Worm (Caenorhabditis elegans) whole organism, L2 larva: ENCODE measurements around the gene ddx-19.

Source experiments
- C34F6.9 ChIP-seq: fragments of 150-350 bp; optimal IDR thresholded peaks from 2 replicates; lab custom pipeline; 2014; ENCODE audit warnings: missing biosample characterization, missing genetic modification characterization
- Y55F3AM.14 ChIP-seq: fragments of 200-800 bp; sonication (Bioruptor generic); optimal IDR thresholded peaks from 2 replicates; lab custom pipeline; 2018; ENCODE audit warnings: mild to moderate bottlenecking, missing genetic modification characterization, missing compliant biosample characterization
- ZK546.5 ChIP-seq: sonication (generic microtip); optimal IDR thresholded peaks from 2 replicates; lab custom pipeline; 2017; ENCODE audit warnings: missing biosample characterization, missing genetic modification characterization
- alr-1 ChIP-seq: fragments of 150-350 bp; optimal IDR thresholded peaks from 2 replicates; lab custom pipeline; 2014; ENCODE audit warnings: missing biosample characterization, missing genetic modification characterization
- aly-2 ChIP-seq: fragments of 150-350 bp; optimal IDR thresholded peaks from 2 replicates; lab custom pipeline; 2014; ENCODE audit warnings: missing biosample characterization, missing genetic modification characterization
- ama-1 ChIP-seq: fragments of 150-350 bp; optimal IDR thresholded peaks from 2 replicates; lab custom pipeline; 2018; ENCODE audit warnings: inconsistent platforms
- blmp-1 ChIP-seq: sonication (generic microtip); optimal IDR thresholded peaks from 2 replicates; lab custom pipeline; 2017; ENCODE audit warnings: missing genetic modification characterization, mild to moderate bottlenecking, missing compliant biosample characterization, antibody characterized with exemption, moderate library complexity; ENCODE audit not compliant: insufficient read depth
- ceh-16 ChIP-seq: fragments of 150-350 bp; optimal IDR thresholded peaks from 2 replicates; lab custom pipeline; 2014; ENCODE audit warnings: missing biosample characterization, missing genetic modification characterization
- dmd-4 ChIP-seq: sonication (generic microtip); optimal IDR thresholded peaks from 2 replicates; lab custom pipeline; 2017; ENCODE audit warnings: missing biosample characterization, missing genetic modification characterization
- elt-1 ChIP-seq: fragments of 150-350 bp; optimal IDR thresholded peaks from 2 replicates; lab custom pipeline; 2014; ENCODE audit warnings: missing biosample characterization, missing genetic modification characterization
- elt-3 ChIP-seq: sonication (generic microtip); optimal IDR thresholded peaks from 2 replicates; lab custom pipeline; 2017; ENCODE audit warnings: missing biosample characterization, missing genetic modification characterization
- fos-1 ChIP-seq: fragments of 150-350 bp; optimal IDR thresholded peaks from 2 replicates; lab custom pipeline; 2014; ENCODE audit warnings: missing biosample characterization, missing genetic modification characterization
- lin-39 ChIP-seq: fragments of 150-350 bp; optimal IDR thresholded peaks from 2 replicates; lab custom pipeline; 2014; ENCODE audit warnings: missing biosample characterization, missing genetic modification reagents, missing genetic modification characterization
- lsy-2 ChIP-seq, 2 experiments: fragments of 150-350 bp in 1 of 2; sonication (generic microtip) in 1 of 2; optimal IDR thresholded peaks; 2 replicates each; lab custom pipeline; 2014 to 2017; ENCODE audit warnings: missing biosample characterization in 2 of 2, missing genetic modification characterization in 2 of 2
- mab-5 ChIP-seq: fragments of 150-350 bp; optimal IDR thresholded peaks from 2 replicates; lab custom pipeline; 2014; ENCODE audit warnings: missing biosample characterization, missing genetic modification characterization
- mdl-1 ChIP-seq, 2 experiments: fragments of 150-350 bp in 1 of 2; sonication (generic microtip) in 1 of 2; optimal IDR thresholded peaks; 2 replicates each; lab custom pipeline; 2017; ENCODE audit warnings: missing biosample characterization in 2 of 2, missing genetic modification characterization in 2 of 2
- nhr-11 ChIP-seq: fragments of 150-350 bp; optimal IDR thresholded peaks from 2 replicates; lab custom pipeline; 2014; ENCODE audit warnings: missing biosample characterization, missing genetic modification characterization
- nhr-12 ChIP-seq: fragments of 150-350 bp; optimal IDR thresholded peaks from 2 replicates; lab custom pipeline; 2014; ENCODE audit warnings: missing biosample characterization, missing genetic modification characterization
- nhr-129 ChIP-seq: fragments of 150-350 bp; optimal IDR thresholded peaks from 2 replicates; lab custom pipeline; 2014; ENCODE audit warnings: missing biosample characterization, missing genetic modification characterization
- nhr-21 ChIP-seq: fragments of 150-350 bp; optimal IDR thresholded peaks from 2 replicates; lab custom pipeline; 2014; ENCODE audit warnings: missing biosample characterization, missing genetic modification characterization
- nhr-23 ChIP-seq: fragments of 150-350 bp; optimal IDR thresholded peaks from 2 replicates; lab custom pipeline; 2014; ENCODE audit warnings: missing biosample characterization, missing genetic modification reagents, missing genetic modification characterization
- nhr-237 ChIP-seq: fragments of 150-350 bp; optimal IDR thresholded peaks from 2 replicates; lab custom pipeline; 2014; ENCODE audit warnings: missing biosample characterization, missing genetic modification characterization
- nhr-6 ChIP-seq: fragments of 150-350 bp; optimal IDR thresholded peaks from 2 replicates; lab custom pipeline; 2014; ENCODE audit warnings: missing biosample characterization, missing genetic modification characterization
- nhr-77 ChIP-seq: fragments of 150-350 bp; optimal IDR thresholded peaks from 2 replicates; lab custom pipeline; 2014; ENCODE audit warnings: missing biosample characterization, missing genetic modification characterization
- sem-4 ChIP-seq: fragments of 150-350 bp; optimal IDR thresholded peaks from 2 replicates; lab custom pipeline; 2014; ENCODE audit warnings: missing biosample characterization, missing genetic modification reagents, missing genetic modification characterization
- skn-1 ChIP-seq: sonication (generic microtip); optimal IDR thresholded peaks from 2 replicates; lab custom pipeline; 2017; ENCODE audit warnings: missing biosample characterization, missing genetic modification characterization
- sma-3 ChIP-seq: sonication (generic microtip); optimal IDR thresholded peaks from 2 replicates; lab custom pipeline; 2016; ENCODE audit warnings: missing genetic modification reagents, missing genetic modification characterization, missing compliant biosample characterization
- snpc-4 ChIP-seq: fragments of 150-350 bp; optimal IDR thresholded peaks from 2 replicates; lab custom pipeline; 2014; ENCODE audit warnings: missing biosample characterization, missing genetic modification characterization
- unc-55 ChIP-seq: fragments of 150-350 bp; sonication (generic microtip); optimal IDR thresholded peaks from 3 replicates; lab custom pipeline; 2014; ENCODE audit warnings: missing biosample characterization, missing genetic modification reagents, missing genetic modification characterization
- unc-62 ChIP-seq: fragments of 150-350 bp; optimal IDR thresholded peaks from 2 replicates; lab custom pipeline; 2014; ENCODE audit warnings: missing biosample characterization, missing genetic modification reagents, missing genetic modification characterization
- ztf-1 ChIP-seq: fragments of 200-800 bp; sonication (Bioruptor generic); conservative IDR thresholded peaks from 2 replicates; pipeline ENCODE4 v1.3.6; 2022; ENCODE audit warnings: missing genetic modification characterization, missing compliant biosample characterization
- ztf-11 ChIP-seq: sonication (generic microtip); optimal IDR thresholded peaks from 2 replicates; lab custom pipeline; 2017; ENCODE audit warnings: missing biosample characterization, missing genetic modification characterization

Gene ddx-19

DNA sequence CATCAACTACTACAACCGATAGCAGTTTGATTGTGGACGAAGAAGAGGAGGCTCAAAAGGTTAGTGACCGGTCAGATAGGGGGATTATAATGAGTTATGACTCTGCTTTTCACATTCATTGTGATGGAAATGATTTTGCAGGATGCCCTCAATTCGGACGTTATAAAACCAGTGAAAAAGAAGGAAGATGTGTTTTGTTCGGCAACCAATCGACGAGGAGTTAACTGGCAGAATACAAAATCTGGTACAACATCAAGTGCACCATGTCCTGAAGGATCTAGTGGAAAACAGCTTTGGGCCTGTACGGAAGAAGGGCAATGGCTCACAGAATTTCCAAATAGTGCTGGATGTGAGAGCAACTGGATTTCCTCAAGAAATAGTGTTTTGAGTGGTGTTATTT lies 19.2 kb downstream of the ddx-19 start:
- TF ChIP-seq dmd-4 (tag; lab: Kevin White, UChicago) (no peak), Y55F3AM.14 (no peak)

DNA sequence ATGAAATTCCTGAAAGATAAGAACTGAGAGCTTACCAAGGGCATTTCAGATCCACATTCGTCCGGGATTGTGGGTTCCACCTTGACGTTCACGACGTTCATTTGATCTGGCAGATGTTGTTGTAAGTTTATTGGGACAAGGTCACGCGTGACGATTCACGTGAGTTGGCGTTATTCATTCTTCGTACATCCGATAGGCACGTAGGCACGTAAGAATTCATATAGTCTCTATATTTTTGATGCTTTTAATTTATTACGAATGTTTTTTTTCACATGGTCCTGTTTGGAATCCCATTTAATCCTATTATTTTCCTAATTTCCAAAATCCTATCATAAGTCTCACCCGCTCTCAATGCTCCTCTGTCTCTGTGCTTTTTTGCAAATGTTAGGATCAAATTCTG lies 27.2 kb downstream of the ddx-19 start, which contains the start of gene B0457.4:
B0457.4 (minus strand) TSS at position 101 of the 400 bp plus-strand sequence.
- TF ChIP-seq skn-1 (tag; lab: Kevin White, UChicago): no peak
- TF ChIP-seq nhr-77: no peak
- no peak for TF ChIP-seq blmp-1 (tag; lab: Kevin White, UChicago)
- no peak for TF ChIP-seq elt-3 (tag; lab: Kevin White, UChicago)
- no peak for TF ChIP-seq mab-5 (tag; lab: Kevin White, UChicago)
- no peak for TF ChIP-seq alr-1 (tag; lab: Kevin White, UChicago)
- no peak for TF ChIP-seq ztf-11 (tag; lab: Kevin White, UChicago)
- TF ChIP-seq elt-1 (tag; lab: Kevin White, UChicago): no peak
- no peak for TF ChIP-seq mdl-1 (tag; optimal IDR thresholded peaks at IDR 0.05; lab: Kevin White, UChicago)

DNA sequence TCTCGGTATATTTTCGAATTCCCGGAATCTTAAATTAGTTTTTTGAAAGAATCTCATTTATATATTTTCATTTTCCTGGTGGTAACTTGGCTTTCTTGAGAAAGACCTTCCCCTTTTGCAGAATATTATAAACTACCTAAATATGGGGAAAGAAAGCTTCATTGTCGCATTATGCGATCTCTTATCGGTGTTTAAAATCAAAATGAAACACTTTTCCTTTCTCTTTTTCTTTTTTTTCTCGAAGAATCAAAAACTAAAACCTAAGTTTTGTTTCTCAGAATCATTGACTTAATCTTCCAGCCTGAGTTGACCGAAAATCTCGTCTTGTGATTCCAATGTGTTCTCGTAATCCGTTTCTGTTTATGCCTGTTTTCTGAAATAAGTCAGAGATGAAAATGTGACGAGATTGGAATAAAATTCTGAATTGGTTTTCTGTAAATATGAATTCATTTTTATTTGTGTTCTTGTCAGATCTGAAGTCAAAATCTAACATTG lies 27.9 kb downstream of the ddx-19 start:
- TF ChIP-seq snpc-4 (no peak), nhr-23 (tag; lab: Kevin White, UChicago) (no peak), skn-1 (tag; lab: Kevin White, UChicago) (no peak), nhr-129 (tag; lab: Kevin White, UChicago) (no peak), unc-55 (GFP tag; lab: Kevin White, UChicago) (peak; percentile 31), nhr-21 (peak; percentile 3), lsy-2 (tag; optimal IDR thresholded peaks at IDR 0.05; lab: Kevin White, UChicago) (no peak), mdl-1 (tag; optimal IDR thresholded peaks at IDR 0.05; lab: Kevin White, UChicago) (no peak), nhr-237 (tag; lab: Kevin White, UChicago) (no peak)

DNA sequence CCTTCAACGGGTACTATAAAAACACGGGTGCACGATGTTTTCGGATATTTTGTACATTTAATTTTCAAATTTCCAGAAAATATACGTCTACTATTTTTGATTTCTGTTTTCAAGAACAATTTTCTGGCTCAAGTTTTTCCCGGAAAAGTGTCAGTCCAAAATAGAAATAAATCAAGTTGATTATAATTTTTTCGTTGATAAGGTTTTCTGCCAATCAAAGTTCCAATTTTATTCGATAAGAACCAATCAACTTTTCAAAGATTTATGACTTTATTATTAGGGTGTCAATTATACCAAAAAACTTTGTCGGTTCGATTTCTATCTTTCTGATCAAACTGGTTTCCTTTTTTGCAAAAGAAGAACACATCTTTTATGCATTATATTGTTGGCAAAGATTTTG lies 30.0 kb downstream of the ddx-19 start:
- TF ChIP-seq sma-3 (GFP tag; lab: Kevin White, UChicago): no peak
- TF ChIP-seq fos-1: peak; percentile 33

DNA sequence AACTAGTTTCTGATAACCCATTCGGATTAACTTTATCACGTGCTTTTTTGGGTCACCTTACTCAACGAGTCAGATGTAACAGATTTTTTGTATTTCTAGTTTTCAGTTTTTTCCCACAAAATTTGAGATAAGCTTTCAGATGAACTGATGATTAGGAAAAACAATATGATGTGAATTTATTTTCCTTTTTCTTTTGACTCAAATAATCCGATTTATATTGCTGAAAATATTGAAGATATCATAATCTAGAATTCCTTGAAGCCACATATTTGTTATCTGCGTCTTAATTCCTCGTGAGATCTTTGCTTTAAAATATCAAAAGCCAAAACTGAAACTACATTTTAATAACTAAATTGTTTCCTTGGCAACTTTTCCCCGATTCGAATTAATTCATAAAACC lies 32.0 kb downstream of the ddx-19 start:
- no peak for TF ChIP-seq snpc-4
- TF ChIP-seq sem-4: no peak
- no peak for TF ChIP-seq nhr-12

DNA sequence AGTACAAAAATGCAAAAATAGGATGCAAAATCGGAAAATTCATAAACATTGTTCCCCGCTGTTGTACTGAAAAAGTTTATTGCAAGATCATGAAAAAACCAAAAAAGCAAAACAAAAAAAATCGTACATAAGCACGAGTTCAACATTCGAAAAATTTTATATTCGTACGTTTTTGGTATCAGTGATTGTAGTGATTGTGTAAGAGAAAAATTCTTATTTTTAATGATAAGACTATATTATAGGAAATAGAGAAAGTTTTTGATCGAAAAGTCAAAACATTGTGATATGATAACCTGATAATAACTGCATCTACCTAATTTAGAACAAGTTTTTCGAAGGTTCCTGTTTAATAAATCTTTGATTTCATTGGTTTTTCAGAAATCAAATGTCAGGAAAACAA lies 32.6 kb downstream of the ddx-19 start:
- peak; percentile 46 for TF ChIP-seq fos-1
- TF ChIP-seq ama-1 (lab: Kevin White, UChicago): no peak
- TF ChIP-seq blmp-1 (tag; lab: Kevin White, UChicago): peak; percentile 10

DNA sequence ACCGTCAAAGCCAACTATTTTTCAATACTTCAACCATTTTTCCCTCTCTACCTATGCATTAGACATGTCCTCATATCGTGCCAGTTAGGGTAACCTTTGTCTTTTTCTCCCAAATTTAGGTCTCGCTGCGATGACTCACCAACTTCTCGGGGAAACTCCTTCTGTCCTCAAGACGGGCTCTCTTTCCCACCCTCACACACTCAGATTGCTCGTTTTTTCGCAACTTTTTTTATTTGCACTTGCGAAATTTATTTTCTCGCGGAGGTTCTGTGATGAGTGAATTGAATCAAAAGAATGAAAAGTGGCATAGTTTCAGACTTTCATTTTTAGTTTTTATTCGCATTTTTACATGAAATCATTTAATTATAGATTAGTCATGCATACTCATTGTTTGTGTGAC lies 35.6 kb downstream of the ddx-19 start:
- TF ChIP-seq fos-1 (peak; percentile 72), nhr-6 (tag; lab: Kevin White, UChicago) (no peak)

DNA sequence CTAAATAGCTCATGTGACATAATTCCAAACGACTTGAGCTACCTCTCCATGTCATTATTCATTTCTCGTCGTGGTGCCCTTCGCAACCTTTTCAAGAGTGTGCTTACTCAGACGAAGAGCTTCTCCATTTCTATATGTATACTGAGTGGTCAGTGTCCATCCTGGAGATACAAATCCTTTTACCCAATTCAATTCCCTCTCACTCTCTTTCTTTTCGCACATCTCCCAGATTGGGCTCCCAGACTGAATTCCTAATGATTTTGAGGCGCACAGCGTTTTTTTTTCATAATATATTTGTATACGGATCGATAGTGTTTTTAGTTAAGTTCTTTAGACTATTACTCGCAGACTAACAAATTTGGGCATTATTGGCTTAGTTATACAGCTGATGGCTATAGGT lies 36.3 kb downstream of the ddx-19 start:
- no peak for TF ChIP-seq nhr-11 (tag; lab: Kevin White, UChicago)
- TF ChIP-seq unc-62 (GFP tag; lab: Kevin White, UChicago): no peak
- no peak for TF ChIP-seq ZK546.5
- TF ChIP-seq ceh-16: no peak
- TF ChIP-seq elt-1 (tag; lab: Kevin White, UChicago): no peak
- TF ChIP-seq alr-1 (tag; lab: Kevin White, UChicago): no peak
- TF ChIP-seq aly-2: no peak
- TF ChIP-seq sem-4: no peak
- no peak for TF ChIP-seq C34F6.9 (tag; lab: Kevin White, UChicago)
- no peak for TF ChIP-seq ztf-11 (tag; lab: Kevin White, UChicago)
- no peak for TF ChIP-seq skn-1 (tag; lab: Kevin White, UChicago)
- no peak for TF ChIP-seq blmp-1 (tag; lab: Kevin White, UChicago)
- no peak for TF ChIP-seq sma-3 (GFP tag; lab: Kevin White, UChicago)
- no peak for TF ChIP-seq ztf-1 (GFP tag; lab: Robert Waterston, UW)
- no peak for TF ChIP-seq lin-39 (tag; lab: Kevin White, UChicago)
- no peak for TF ChIP-seq lsy-2 (tag; optimal IDR thresholded peaks at IDR 0.05; lab: Kevin White, UChicago)
- no peak for TF ChIP-seq dmd-4 (tag; lab: Kevin White, UChicago)
- no peak for TF ChIP-seq nhr-77
